Worm (Caenorhabditis elegans) whole organism, L2 larva: ENCODE measurements around the gene C47A10.12.

Source experiments
- C34F6.9 ChIP-seq: fragments of 150-350 bp; optimal IDR thresholded peaks from 2 replicates; lab custom pipeline; 2014; ENCODE audit warnings: missing biosample characterization, missing genetic modification characterization
- F13H6.1 ChIP-seq: sonication (generic microtip); optimal IDR thresholded peaks from 2 replicates; lab custom pipeline; 2016; ENCODE audit warnings: missing genetic modification characterization, missing compliant biosample characterization
- R02D3.7 ChIP-seq: fragments of 150-350 bp; optimal IDR thresholded peaks from 2 replicates; lab custom pipeline; 2014; ENCODE audit warnings: missing biosample characterization, missing genetic modification characterization
- ZK546.5 ChIP-seq: sonication (generic microtip); optimal IDR thresholded peaks from 2 replicates; lab custom pipeline; 2017; ENCODE audit warnings: missing biosample characterization, missing genetic modification characterization
- aly-2 ChIP-seq: fragments of 150-350 bp; optimal IDR thresholded peaks from 2 replicates; lab custom pipeline; 2014; ENCODE audit warnings: missing biosample characterization, missing genetic modification characterization
- blmp-1 ChIP-seq: sonication (generic microtip); optimal IDR thresholded peaks from 2 replicates; lab custom pipeline; 2017; ENCODE audit warnings: missing genetic modification characterization, mild to moderate bottlenecking, missing compliant biosample characterization, antibody characterized with exemption, moderate library complexity; ENCODE audit not compliant: insufficient read depth
- ceh-82 ChIP-seq: fragments of 150-350 bp; optimal IDR thresholded peaks from 2 replicates; lab custom pipeline; 2014; ENCODE audit warnings: missing biosample characterization, missing genetic modification characterization
- crh-2 ChIP-seq: sonication (generic microtip); optimal IDR thresholded peaks from 2 replicates; lab custom pipeline; 2017; ENCODE audit warnings: missing biosample characterization, missing genetic modification characterization
- dmd-4 ChIP-seq: sonication (generic microtip); optimal IDR thresholded peaks from 2 replicates; lab custom pipeline; 2017; ENCODE audit warnings: missing biosample characterization, missing genetic modification characterization
- egl-27 ChIP-seq: sonication (generic microtip); optimal IDR thresholded peaks from 3 replicates; lab custom pipeline; 2017; ENCODE audit warnings: missing biosample characterization, missing genetic modification reagents, missing genetic modification characterization
- elt-1 ChIP-seq: fragments of 150-350 bp; optimal IDR thresholded peaks from 2 replicates; lab custom pipeline; 2014; ENCODE audit warnings: missing biosample characterization, missing genetic modification characterization
- elt-3 ChIP-seq: sonication (generic microtip); optimal IDR thresholded peaks from 2 replicates; lab custom pipeline; 2017; ENCODE audit warnings: missing biosample characterization, missing genetic modification characterization
- fos-1 ChIP-seq: fragments of 150-350 bp; optimal IDR thresholded peaks from 2 replicates; lab custom pipeline; 2014; ENCODE audit warnings: missing biosample characterization, missing genetic modification characterization
- gmeb-1 ChIP-seq: fragments of 150-350 bp; optimal IDR thresholded peaks from 2 replicates; lab custom pipeline; 2014; ENCODE audit warnings: missing biosample characterization, missing genetic modification characterization
- lin-11 ChIP-seq: fragments of 150-350 bp; sonication (generic microtip); optimal IDR thresholded peaks from 2 replicates; lab custom pipeline; 2014; ENCODE audit warnings: missing biosample characterization, missing genetic modification characterization, inconsistent platforms, mixed read lengths
- lin-13 ChIP-seq: fragments of 150-350 bp; optimal IDR thresholded peaks from 2 replicates; lab custom pipeline; 2014; ENCODE audit warnings: missing biosample characterization, missing genetic modification reagents, missing genetic modification characterization
- lin-39 ChIP-seq: fragments of 150-350 bp; optimal IDR thresholded peaks from 2 replicates; lab custom pipeline; 2014; ENCODE audit warnings: missing biosample characterization, missing genetic modification reagents, missing genetic modification characterization
- mab-5 ChIP-seq: fragments of 150-350 bp; optimal IDR thresholded peaks from 2 replicates; lab custom pipeline; 2014; ENCODE audit warnings: missing biosample characterization, missing genetic modification characterization
- mbf-1 ChIP-seq: sonication (generic microtip); optimal IDR thresholded peaks from 2 replicates; lab custom pipeline; 2017; ENCODE audit warnings: missing biosample characterization, missing genetic modification characterization
- mdl-1 ChIP-seq, 2 experiments: fragments of 150-350 bp in 1 of 2; sonication (generic microtip) in 1 of 2; optimal IDR thresholded peaks; 2 replicates each; lab custom pipeline; 2017; ENCODE audit warnings: missing biosample characterization in 2 of 2, missing genetic modification characterization in 2 of 2
- nhr-10 ChIP-seq: sonication (generic microtip); optimal IDR thresholded peaks from 2 replicates; lab custom pipeline; 2017; ENCODE audit warnings: missing biosample characterization, missing genetic modification characterization
- nhr-11 ChIP-seq: fragments of 150-350 bp; optimal IDR thresholded peaks from 2 replicates; lab custom pipeline; 2014; ENCODE audit warnings: missing biosample characterization, missing genetic modification characterization
- nhr-12 ChIP-seq: fragments of 150-350 bp; optimal IDR thresholded peaks from 2 replicates; lab custom pipeline; 2014; ENCODE audit warnings: missing biosample characterization, missing genetic modification characterization
- nhr-23 ChIP-seq: fragments of 150-350 bp; optimal IDR thresholded peaks from 2 replicates; lab custom pipeline; 2014; ENCODE audit warnings: missing biosample characterization, missing genetic modification reagents, missing genetic modification characterization
- nhr-25 ChIP-seq: fragments of 150-350 bp; sonication (generic microtip); optimal IDR thresholded peaks from 3 replicates; lab custom pipeline; 2014; ENCODE audit warnings: missing biosample characterization, missing genetic modification characterization
- nhr-6 ChIP-seq: fragments of 150-350 bp; optimal IDR thresholded peaks from 2 replicates; lab custom pipeline; 2014; ENCODE audit warnings: missing biosample characterization, missing genetic modification characterization
- nhr-77 ChIP-seq: fragments of 150-350 bp; optimal IDR thresholded peaks from 2 replicates; lab custom pipeline; 2014; ENCODE audit warnings: missing biosample characterization, missing genetic modification characterization
- peb-1 ChIP-seq: fragments of 150-350 bp; optimal IDR thresholded peaks from 2 replicates; lab custom pipeline; 2014; ENCODE audit warnings: missing biosample characterization, missing genetic modification characterization
- sem-4 ChIP-seq: fragments of 150-350 bp; optimal IDR thresholded peaks from 2 replicates; lab custom pipeline; 2014; ENCODE audit warnings: missing biosample characterization, missing genetic modification reagents, missing genetic modification characterization
- sma-3 ChIP-seq: sonication (generic microtip); optimal IDR thresholded peaks from 2 replicates; lab custom pipeline; 2016; ENCODE audit warnings: missing genetic modification reagents, missing genetic modification characterization, missing compliant biosample characterization
- sma-9 ChIP-seq, 2 experiments: fragments of 150-350 bp in 1 of 2; sonication (generic microtip) in 1 of 2; optimal IDR thresholded peaks; 2 replicates each; lab custom pipeline; 2014 to 2016; ENCODE audit warnings: missing genetic modification characterization in 2 of 2, mild to moderate bottlenecking in 1 of 2, missing biosample characterization in 1 of 2, missing compliant biosample characterization in 1 of 2, missing genetic modification reagents in 1 of 2, moderate library complexity in 1 of 2
- unc-39 ChIP-seq: fragments of 150-350 bp; optimal IDR thresholded peaks from 2 replicates; lab custom pipeline; 2014; ENCODE audit warnings: missing biosample characterization, missing genetic modification characterization
- unc-55 ChIP-seq: fragments of 150-350 bp; sonication (generic microtip); optimal IDR thresholded peaks from 3 replicates; lab custom pipeline; 2014; ENCODE audit warnings: missing biosample characterization, missing genetic modification reagents, missing genetic modification characterization
- unc-62 ChIP-seq: fragments of 150-350 bp; optimal IDR thresholded peaks from 2 replicates; lab custom pipeline; 2014; ENCODE audit warnings: missing biosample characterization, missing genetic modification reagents, missing genetic modification characterization
- zag-1 ChIP-seq: fragments of 150-350 bp; optimal IDR thresholded peaks from 2 replicates; lab custom pipeline; 2014; ENCODE audit warnings: missing biosample characterization, missing genetic modification characterization
- ztf-1 ChIP-seq: fragments of 200-800 bp; sonication (Bioruptor generic); conservative IDR thresholded peaks from 2 replicates; pipeline ENCODE4 v1.3.6; 2022; ENCODE audit warnings: missing genetic modification characterization, missing compliant biosample characterization
- ztf-11 ChIP-seq: sonication (generic microtip); optimal IDR thresholded peaks from 2 replicates; lab custom pipeline; 2017; ENCODE audit warnings: missing biosample characterization, missing genetic modification characterization
- ztf-4 ChIP-seq: fragments of 150-350 bp; optimal IDR thresholded peaks from 2 replicates; lab custom pipeline; 2014; ENCODE audit warnings: missing biosample characterization, missing genetic modification characterization

The C47A10.12 gene

ce11 chrV:17739801-17740200 is 37.9 kb upstream of the C47A10.12 start, which contains the start of gene cutl-4:
TSS of gene cutl-4 (minus strand) at chrV:17739901.
- TF ChIP-seq fos-1 (tag; lab: Kevin White, UChicago), result no peak
- no peak for TF ChIP-seq ztf-1 (GFP tag; lab: Robert Waterston, UW)
- no peak for TF ChIP-seq nhr-12 (tag; lab: Kevin White, UChicago)
- TF ChIP-seq nhr-25 (tag; lab: Kevin White, UChicago), result no peak
- TF ChIP-seq egl-27 (tag; lab: Kevin White, UChicago), result no peak
- no peak for TF ChIP-seq elt-3 (tag; lab: Kevin White, UChicago)
- TF ChIP-seq mab-5 (tag; lab: Kevin White, UChicago), result no peak
- no peak for TF ChIP-seq nhr-77 (tag; lab: Kevin White, UChicago)
- TF ChIP-seq, all 48 proteins: peak for 0

ce11 chrV:17743802-17744201 is 33.9 kb upstream of the C47A10.12 start:
- TF ChIP-seq nhr-23 (tag; lab: Kevin White, UChicago), result no peak
- TF ChIP-seq ztf-11 (tag; lab: Kevin White, UChicago), result no peak
- TF ChIP-seq F13H6.1, result no peak
- TF ChIP-seq unc-39 (tag; lab: Kevin White, UChicago), result no peak
- no peak for TF ChIP-seq blmp-1 (tag; lab: Kevin White, UChicago)
- TF ChIP-seq sma-3, result no peak
- TF ChIP-seq aly-2 (tag; lab: Kevin White, UChicago), result no peak
- TF ChIP-seq nhr-25 (tag; lab: Kevin White, UChicago), result no peak
- no peak for TF ChIP-seq mdl-1 (tag; optimal IDR thresholded peaks at IDR 0.05; lab: Kevin White, UChicago)
- no peak for TF ChIP-seq lin-11
- TF ChIP-seq peb-1 (tag; lab: Kevin White, UChicago), result no peak
- TF ChIP-seq zag-1 (tag; lab: Kevin White, UChicago), result no peak
- TF ChIP-seq nhr-11, result no peak
- TF ChIP-seq nhr-77 (tag; lab: Kevin White, UChicago), result no peak
- no peak for TF ChIP-seq R02D3.7 (tag; lab: Kevin White, UChicago)
- no peak for TF ChIP-seq dmd-4
- TF ChIP-seq nhr-6 (tag; lab: Kevin White, UChicago), result no peak
- TF ChIP-seq unc-55 (GFP tag; lab: Kevin White, UChicago), result no peak

- TF ChIP-seq nhr-6 (tag; lab: Kevin White, UChicago), result no peak
- TF ChIP-seq unc-55 (GFP tag; lab: Kevin White, UChicago), result no peak
- TF ChIP-seq nhr-10, result no peak
- no peak for TF ChIP-seq nhr-25 (tag; lab: Kevin White, UChicago)
- no peak for TF ChIP-seq elt-3 (tag; lab: Kevin White, UChicago)
- no peak for TF ChIP-seq lin-39 (tag; lab: Kevin White, UChicago)
- TF ChIP-seq ztf-4 (tag; lab: Kevin White, UChicago), result no peak
- no peak for TF ChIP-seq crh-2
- no peak for TF ChIP-seq F13H6.1
- no peak for TF ChIP-seq ztf-1 (GFP tag; lab: Robert Waterston, UW)
- TF ChIP-seq ZK546.5 (tag; lab: Kevin White, UChicago), result no peak
- TF ChIP-seq blmp-1 (tag; lab: Kevin White, UChicago), result no peak
- TF ChIP-seq unc-62, result no peak
- TF ChIP-seq sem-4 (tag; lab: Kevin White, UChicago), result no peak
- no peak for TF ChIP-seq ceh-82 (tag; lab: Kevin White, UChicago)
- no peak for TF ChIP-seq mbf-1 (tag; lab: Kevin White, UChicago)
- TF ChIP-seq, all 48 proteins: peak for 0
Observed at ce11 chrV:17746959-17747358, 30.8 kb upstream of the C47A10.12 start, which contains the start of gene twk-36. TSS of gene twk-36 (minus strand) at chrV:17747059.

ce11 chrV:17749181-17749580 is 28.5 kb upstream of the C47A10.12 start, which contains the start of gene R12G8.1:
TSS of gene R12G8.1 (minus strand) at chrV:17749243.
- TF ChIP-seq gmeb-1 (tag; lab: Kevin White, UChicago), result no peak
- peak; percentile 5 for TF ChIP-seq sem-4 (tag; lab: Kevin White, UChicago)
- no peak for TF ChIP-seq lin-11
- TF ChIP-seq F13H6.1, result peak; percentile 33
- TF ChIP-seq nhr-77 (tag; lab: Kevin White, UChicago), result no peak
- TF ChIP-seq lin-13 (GFP tag; lab: Kevin White, UChicago), result no peak
- TF ChIP-seq sma-9 (GFP tag; optimal IDR thresholded peaks at IDR 0.05; lab: Kevin White, UChicago), result peak; percentile 45
- TF ChIP-seq sma-9 (tag; optimal IDR thresholded peaks at IDR 0.05; lab: Kevin White, UChicago), result no peak
- no peak for TF ChIP-seq unc-55 (GFP tag; lab: Kevin White, UChicago)
- TF ChIP-seq C34F6.9 (tag; lab: Kevin White, UChicago), result no peak
- no peak for TF ChIP-seq nhr-25 (tag; lab: Kevin White, UChicago)
- TF ChIP-seq mdl-1 (tag; optimal IDR thresholded peaks at IDR 0.05; lab: Kevin White, UChicago), result peak in 1 of 2 experiments; percentile 5
- TF ChIP-seq elt-1 (tag; lab: Kevin White, UChicago), result no peak
